Worm (Caenorhabditis elegans): ENCODE data around the gene Y73B6BL.29.

DNA sequence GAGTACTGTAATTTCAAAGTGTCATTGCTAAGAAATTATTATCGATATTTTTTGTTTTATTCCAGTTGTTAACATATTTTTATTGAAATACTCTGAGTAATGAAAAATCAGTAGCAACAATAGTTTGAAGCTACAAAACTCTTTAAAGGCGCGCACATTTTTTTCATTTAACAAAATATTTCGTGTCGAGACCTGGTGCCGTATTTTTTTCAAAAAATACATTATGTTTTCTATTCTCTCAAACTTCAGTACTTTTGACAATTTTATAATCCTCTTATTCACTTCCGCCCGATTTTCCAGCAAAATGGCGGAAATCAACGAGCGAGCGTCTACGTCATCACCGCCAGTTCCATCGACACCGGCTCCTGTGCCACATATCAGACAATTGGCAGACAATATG, 12.2 kb downstream of the Y73B6BL.29 start, which contains the start of gene blos-2:
- TF ChIP-seq ama-1 (optimal IDR thresholded peaks at IDR 0.05), result no peak
- TF ChIP-seq hnd-1 (tag; optimal IDR thresholded peaks at IDR 0.05), result no peak
- TF ChIP-seq tbx-11 (GFP tag; IDR thresholded peaks at IDR 0.05), result no peak
- TF ChIP-seq ceh-13 (GFP tag; optimal IDR thresholded peaks at IDR 0.05), result no peak
- TF ChIP-seq tbx-37 (GFP tag; conservative IDR thresholded peaks at IDR 0.05), result no peak
- TF ChIP-seq pes-1 (GFP tag; IDR thresholded peaks at IDR 0.05), result no peak
- TF ChIP-seq F13C5.2 (tag; optimal IDR thresholded peaks at IDR 0.05), result no peak

Data from whole organism, early embryonic.